Fruit fly (Drosophila melanogaster): ENCODE data around the gene Lgr4.

Gene Lgr4

dm6 chrX:13112238-13112829 lies 76.6 kb downstream of the Lgr4 start, which contains the start of gene Chpf (continued):
- TF ChIP-seq disco-r (GFP tag; optimal IDR thresholded peaks at IDR 0.05) = no peak
- TF ChIP-seq CG11560 (tag; IDR thresholded peaks at IDR 0.05) = no peak
- no peak for TF ChIP-seq sisA (GFP tag; IDR thresholded peaks at IDR 0.05)
- TF ChIP-seq CG15011 (GFP tag; optimal IDR thresholded peaks at IDR 0.05) = no peak
- TF ChIP-seq CG7372 (GFP tag; IDR thresholded peaks at IDR 0.05) = no peak
- no peak for TF ChIP-seq CG15601 (tag; optimal IDR thresholded peaks at IDR 0.05)
- no peak for TF ChIP-seq gt (GFP tag; IDR thresholded peaks at IDR 0.05)
- no peak for TF ChIP-seq C15 (GFP tag; IDR thresholded peaks at IDR 0.05)
- no peak for TF ChIP-seq ap (GFP tag; IDR thresholded peaks at IDR 0.05)
- TF ChIP-seq Poxn (GFP tag; IDR thresholded peaks at IDR 0.05) = no peak
- no peak for TF ChIP-seq CG4328 (GFP tag; optimal IDR thresholded peaks at IDR 0.05)
- TF ChIP-seq CG7556 (GFP tag; optimal IDR thresholded peaks at IDR 0.05) = no peak
- TF ChIP-seq CG14014 (GFP tag; IDR thresholded peaks at IDR 0.05) = no peak
- no peak for TF ChIP-seq pb (GFP tag; optimal IDR thresholded peaks at IDR 0.05)
- no peak for TF ChIP-seq Mrtf (GFP tag; IDR thresholded peaks at IDR 0.05)
- TF ChIP-seq dmrt99B (tag; optimal IDR thresholded peaks at IDR 0.05) = no peak
- peak; percentile 89 for TF ChIP-seq bbx (GFP tag; IDR thresholded peaks at IDR 0.05; ENCODE audit: partially characterized antibody)
- TF ChIP-seq Aef1 (GFP tag; IDR thresholded peaks at IDR 0.05) = no peak
- TF ChIP-seq CG6272 (GFP tag; IDR thresholded peaks at IDR 0.05) = no peak
- TF ChIP-seq CG9932 (GFP tag; IDR thresholded peaks at IDR 0.05) = peak; percentile 49; the same call in 1 of the 2 replicates
- no peak for TF ChIP-seq CG2889 (GFP tag; IDR thresholded peaks at IDR 0.05)
- no peak for TF ChIP-seq CG8388 (GFP tag; optimal IDR thresholded peaks at IDR 0.05)
- TF ChIP-seq Rfx (GFP tag; IDR thresholded peaks at IDR 0.05) = peak; percentile 40
- no peak for TF ChIP-seq CG11093 (GFP tag; IDR thresholded peaks at IDR 0.05)
- TF ChIP-seq pfk (GFP tag; optimal IDR thresholded peaks at IDR 0.05) = no peak
- TF ChIP-seq pan (optimal IDR thresholded peaks at IDR 0.05) = no peak
- TF ChIP-seq pan (GFP tag; optimal IDR thresholded peaks at IDR 0.05 in 1 of 2, IDR thresholded peaks at IDR 0.05 in 1 of 2) = peak in 1 of 2 experiments; percentile 28
- no peak for TF ChIP-seq ara (GFP tag; IDR thresholded peaks at IDR 0.05)
- no peak for TF ChIP-seq CG17829 (tag; optimal IDR thresholded peaks at IDR 0.05)
- no peak for TF ChIP-seq CG8359 (GFP tag; optimal IDR thresholded peaks at IDR 0.05; ENCODE audit: borderline replicate concordance)
- no peak for TF ChIP-seq CG15479 (GFP tag; optimal IDR thresholded peaks at IDR 0.05)
- no peak for TF ChIP-seq Hsf (GFP tag; optimal IDR thresholded peaks at IDR 0.05)
- TF ChIP-seq Atf6 (GFP tag; IDR thresholded peaks at IDR 0.05) = no peak
- TF ChIP-seq NFAT (GFP tag; IDR thresholded peaks at IDR 0.05) = 0 out of 2 replicates have a peak, but pooled peaks have one; percentile 20
- TF ChIP-seq fd102C (GFP tag; optimal IDR thresholded peaks at IDR 0.05) = no peak
- TF ChIP-seq D19A (tag; optimal IDR thresholded peaks at IDR 0.05) = no peak
- TF ChIP-seq H2.0 (GFP tag; IDR thresholded peaks at IDR 0.05) = no peak
- TF ChIP-seq CG11723 (GFP tag; optimal IDR thresholded peaks at IDR 0.05) = no peak
- TF ChIP-seq CG1832 (GFP tag; optimal IDR thresholded peaks at IDR 0.05) = no peak
- TF ChIP-seq pzg (GFP tag; optimal IDR thresholded peaks at IDR 0.05) = peak; percentile 53
- no peak for TF ChIP-seq CrebB (tag; optimal IDR thresholded peaks at IDR 0.05)
- no peak for TF ChIP-seq GATAe (GFP tag; conservative IDR thresholded peaks at IDR 0.05)
- TF ChIP-seq bowl (GFP tag; IDR thresholded peaks at IDR 0.05) = no peak
- TF ChIP-seq CG4730 (GFP tag; IDR thresholded peaks at IDR 0.05) = no peak
- no peak for TF ChIP-seq CG8944 (GFP tag; optimal IDR thresholded peaks at IDR 0.05)
- TF ChIP-seq org-1 (GFP tag; optimal IDR thresholded peaks at IDR 0.05) = no peak
- no peak for TF ChIP-seq CG6813 (GFP tag; optimal IDR thresholded peaks at IDR 0.05)
- no peak for TF ChIP-seq lov (optimal IDR thresholded peaks at IDR 0.05)
- no peak for TF ChIP-seq lov (GFP tag; IDR thresholded peaks at IDR 0.05)
- no peak for TF ChIP-seq CG18011 (GFP tag; optimal IDR thresholded peaks at IDR 0.05)
- no peak for TF ChIP-seq CG9876 (GFP tag; optimal IDR thresholded peaks at IDR 0.05)
- TF ChIP-seq ham (GFP tag; IDR thresholded peaks at IDR 0.05) = no peak

All from whole organism, embryonic.